Worm (Caenorhabditis elegans) whole organism, L4/young adult: ENCODE data around the gene atg-10.

ENCODE experiments used
- W03F9.2 ChIP-seq: fragments of 150-350 bp; optimal IDR thresholded peaks from 2 replicates; lab custom pipeline; 2014; ENCODE audit warnings: missing biosample characterization, missing genetic modification characterization
- him-1 ChIP-seq: sonication (generic microtip); optimal IDR thresholded peaks from 2 replicates; lab custom pipeline; 2016; ENCODE audit warnings: missing genotype, missing genetic modification reagents, missing genetic modification characterization, missing compliant biosample characterization

DNA sequence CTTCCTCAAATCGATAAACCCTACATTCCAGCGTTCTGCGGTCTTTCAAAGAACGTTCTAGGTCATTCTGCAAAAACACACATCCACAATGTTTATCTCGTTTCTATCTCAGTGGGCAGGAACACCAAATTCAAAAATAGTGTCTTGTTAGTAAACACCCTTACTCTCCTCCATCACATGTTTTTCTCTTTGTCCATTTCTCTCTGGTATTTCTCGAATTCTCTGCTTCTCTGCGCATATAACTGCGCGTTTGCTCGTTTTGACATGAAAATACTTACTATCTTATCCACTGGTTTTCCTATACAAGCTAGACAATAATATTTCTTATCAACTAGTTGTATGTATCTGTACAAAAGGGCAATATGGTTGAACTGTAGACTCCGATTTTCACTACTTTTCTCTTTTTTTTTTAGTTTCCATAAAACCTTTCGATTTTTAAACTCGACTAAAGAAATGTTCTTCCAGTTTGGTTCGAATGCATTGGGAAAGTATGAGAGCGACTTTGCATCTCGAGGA is 8.2 kb upstream of the atg-10 start, which contains the start of gene pyr-1:
- TF ChIP-seq him-1 (tag; lab: Kevin White, UChicago) (no peak), W03F9.2 (tag; lab: Kevin White, UChicago) (no peak)
